Worm (Caenorhabditis elegans): ENCODE results near the gene F36F12.3.
"Not testable (repeated sequence)": the region's sequence is repeated elsewhere in the genome, so short reads cannot be mapped to it uniquely, and the experiment has no call there.

DNA sequence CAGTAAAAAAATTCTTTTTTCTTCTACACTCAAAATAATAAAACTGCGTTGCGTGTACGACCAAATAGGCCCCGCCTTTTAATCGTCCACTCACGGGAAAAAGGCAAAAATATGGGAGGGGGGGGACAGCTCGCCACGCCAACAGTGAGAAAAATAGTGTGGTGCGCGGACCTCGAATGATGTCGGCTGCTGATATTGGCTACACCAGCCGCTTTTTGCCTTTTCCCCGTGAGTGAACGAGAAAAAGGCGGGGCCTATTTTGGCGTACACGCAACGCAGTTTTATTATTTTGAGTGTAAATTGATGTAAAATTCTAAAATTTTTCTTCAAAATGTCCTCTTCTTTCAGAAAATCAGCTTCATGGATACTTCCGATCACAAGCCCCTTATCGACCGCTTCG, 4.7 kb downstream of the F36F12.3 start, which contains the start of gene ztf-28:
- TF ChIP-seq him-1, dao-5, W03F9.2 (tag; optimal IDR thresholded peaks at IDR 0.05): not testable (repeated sequence)

Data from whole organism, L4/young adult.